Worm (Caenorhabditis elegans): ENCODE measurements around the gene str-32.

The str-32 gene

ce11 chrV:4867535-4867934, 13.7 kb downstream of the str-32 start:
- no peak for TF ChIP-seq dox-1 (GFP tag; IDR thresholded peaks at IDR 0.05)
- TF ChIP-seq fkh-3 (tag; optimal IDR thresholded peaks at IDR 0.05): no peak
- TF ChIP-seq Y53F4B.3 (GFP tag; IDR thresholded peaks at IDR 0.05): no peak
- TF ChIP-seq cebp-1 (GFP tag; IDR thresholded peaks at IDR 0.05): no peak
- no peak for TF ChIP-seq cebp-1 (tag; optimal IDR thresholded peaks at IDR 0.05)
- TF ChIP-seq lsl-1 (GFP tag; optimal IDR thresholded peaks at IDR 0.05): no peak
- no peak for TF ChIP-seq zfh-2 (GFP tag; conservative IDR thresholded peaks at IDR 0.05)

ce11 chrV:4865364-4865763, 15.9 kb downstream of the str-32 start, which contains the start of gene srd-32:
TSS of gene srd-32 (plus strand) at chrV:4865664.
- no peak for TF ChIP-seq madf-8 (GFP tag; conservative IDR thresholded peaks at IDR 0.05)
- TF ChIP-seq dpff-1 (tag; optimal IDR thresholded peaks at IDR 0.05): no peak
- TF ChIP-seq F37B4.10 (GFP tag; IDR thresholded peaks at IDR 0.05): no peak
- no peak for TF ChIP-seq madf-6 (GFP tag; IDR thresholded peaks at IDR 0.05)
- TF ChIP-seq F55B11.4 (tag; optimal IDR thresholded peaks at IDR 0.05; ENCODE audit: borderline replicate concordance, insufficient read depth): no peak

- TF ChIP-seq ztf-6 (GFP tag; IDR thresholded peaks at IDR 0.05) (no peak), rpc-1 (optimal IDR thresholded peaks at IDR 0.05) (no peak), rpc-1 (tag; optimal IDR thresholded peaks at IDR 0.05) (no peak), zfh-2 (GFP tag; conservative IDR thresholded peaks at IDR 0.05) (no peak)
These were observed 16.9 kb downstream of the str-32 start for ce11 chrV:4864330-4864729.

DNA sequence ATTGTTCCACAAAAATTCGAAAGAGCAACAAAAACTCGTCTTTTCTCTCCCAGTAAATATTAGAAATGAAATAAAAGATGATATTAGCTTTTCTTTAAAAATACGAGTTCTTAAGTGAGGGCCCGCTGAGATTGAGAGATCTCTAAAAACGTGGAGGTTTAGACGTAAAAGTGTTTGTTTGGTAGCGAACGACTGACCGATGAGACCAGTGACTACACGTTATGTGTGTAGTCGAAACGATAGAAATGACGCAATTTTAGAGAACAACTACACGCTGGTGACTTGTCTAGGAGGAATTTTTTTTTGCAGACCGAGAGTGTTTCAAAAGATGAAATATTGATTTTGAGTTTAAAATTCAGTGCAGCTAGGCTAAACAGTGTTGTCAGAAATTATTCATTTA, 18.5 kb downstream of the str-32 start, which contains the start of gene C37H5.13:
TSS of gene C37H5.13 (minus strand) at position 229 of the 400 bp plus-strand sequence.
- TF ChIP-seq nhr-80 (tag; optimal IDR thresholded peaks at IDR 0.05) (peak; percentile 22), madf-3 (GFP tag; IDR thresholded peaks at IDR 0.05) (no peak), pha-4 (tag; optimal IDR thresholded peaks at IDR 0.05) (peak; percentile 11)

- TF ChIP-seq mes-4 (tag; optimal IDR thresholded peaks at IDR 0.05) (no peak), lin-35 (GFP tag; optimal IDR thresholded peaks at IDR 0.05) (peak in 1 of 3 experiments; percentile 11), hmg-1.2 (GFP tag; IDR thresholded peaks at IDR 0.05) (peak; percentile 40; the same call in 1 of the 2 replicates)
These were observed 20.8 kb downstream of the str-32 start for ce11 chrV:4860525-4860924.

ce11 chrV:4857561-4857960, 23.7 kb downstream of the str-32 start:
- TF ChIP-seq madf-6 (GFP tag; IDR thresholded peaks at IDR 0.05) (no peak), nhr-90 (tag; optimal IDR thresholded peaks at IDR 0.05) (no peak), somi-1 (GFP tag; optimal IDR thresholded peaks at IDR 0.05) (no peak), Y79H2A.3 (GFP tag; conservative IDR thresholded peaks at IDR 0.05) (no peak), K12H6.12 (tag; optimal IDR thresholded peaks at IDR 0.05) (no peak), nhr-80 (tag; optimal IDR thresholded peaks at IDR 0.05) (no peak), akir-1 (GFP tag; optimal IDR thresholded peaks at IDR 0.05) (no peak), F39B2.1 (GFP tag; IDR thresholded peaks at IDR 0.05) (no peak)

DNA sequence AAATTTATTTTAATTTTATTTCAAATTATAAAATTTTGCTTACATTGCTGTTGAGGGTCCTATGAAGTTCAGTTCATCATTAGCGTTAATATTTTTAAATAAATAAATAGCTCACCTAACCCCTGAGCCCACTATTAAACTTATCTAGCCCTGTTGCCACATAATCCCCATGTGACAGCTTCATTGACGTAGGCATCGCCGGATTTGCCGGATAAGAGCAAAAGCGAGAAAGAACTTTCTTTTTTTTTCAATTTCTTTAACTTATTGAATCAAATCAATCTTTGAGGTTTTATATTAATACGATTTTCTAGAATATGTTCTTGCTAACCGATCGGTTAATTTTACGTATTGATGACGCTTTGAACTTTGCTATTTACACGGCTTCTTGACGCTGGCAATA, 29.3 kb downstream of the str-32 start:
- no peak for TF ChIP-seq ceh-58 (GFP tag; IDR thresholded peaks at IDR 0.05)
- TF ChIP-seq ccch-3 (GFP tag; optimal IDR thresholded peaks at IDR 0.05): no peak
- TF ChIP-seq F23B12.7 (tag; optimal IDR thresholded peaks at IDR 0.05; ENCODE audit: insufficient read depth): no peak
- TF ChIP-seq attf-6 (GFP tag; IDR thresholded peaks at IDR 0.05): no peak
- no peak for TF ChIP-seq efl-1 (GFP tag; optimal IDR thresholded peaks at IDR 0.05)
- TF ChIP-seq sptf-2 (GFP tag; optimal IDR thresholded peaks at IDR 0.05): no peak

Data from whole organism, young adult.